Fruit fly (Drosophila melanogaster) whole organism, embryonic: ENCODE results near the gene pnt.

Experiments
- CG13123 ChIP-seq: fragments of 200-800 bp; sonication (Bioruptor generic); optimal IDR thresholded peaks from 2 replicates; lab custom pipeline; 2016; ENCODE audit warnings: missing biosample characterization, missing genetic modification characterization
- HLHmδ ChIP-seq: fragments of 200-800 bp; sonication (Bioruptor generic); optimal IDR thresholded peaks from 2 replicates; lab custom pipeline; 2018; ENCODE audit warnings: missing biosample characterization, mild to moderate bottlenecking, missing genetic modification characterization, moderate library complexity
- fru ChIP-seq: fragments of >200 bp; optimal IDR thresholded peaks from 2 replicates; lab custom pipeline; 2017
- grau ChIP-seq: fragments of 200-800 bp; optimal IDR thresholded peaks from 3 replicates; lab custom pipeline; 2019; ENCODE audit warnings: missing biosample characterization, mild to moderate bottlenecking, missing genetic modification characterization, moderate library complexity
- ranshi ChIP-seq: fragments of 200-800 bp; sonication (Bioruptor generic); IDR thresholded peaks from 2 replicates; pipeline ENCODE4 v1.3.6; 2022; ENCODE audit warnings: missing biosample characterization, missing genetic modification characterization
- vnd ChIP-seq: fragments of 200-800 bp; sonication (Bioruptor generic); IDR thresholded peaks from 3 replicates; pipeline ENCODE4 v1.3.6; 2022; ENCODE audit warnings: missing biosample characterization, missing genetic modification characterization; ENCODE audit not compliant: partially characterized antibody

DNA sequence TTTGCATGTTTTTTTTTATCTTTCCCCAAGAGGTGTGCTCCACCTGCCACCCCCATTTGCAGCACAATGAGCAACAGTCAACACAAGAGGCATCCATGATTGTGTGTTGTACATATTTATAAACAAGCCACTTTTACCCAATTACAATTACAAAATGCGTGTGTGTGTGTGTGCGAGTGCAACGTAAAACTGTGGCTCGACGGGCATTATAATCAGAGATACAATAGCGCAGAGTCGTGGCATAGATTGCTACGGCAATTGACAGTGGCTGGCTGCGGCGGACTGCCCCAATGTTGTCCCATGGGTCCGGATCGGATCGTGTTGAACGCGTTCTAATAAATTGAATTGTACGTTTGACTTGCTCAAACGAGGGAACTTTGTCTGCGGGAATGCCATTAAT is 7.7 kb downstream of the pnt start:
- TF ChIP-seq CG13123 (GFP tag; lab: Kevin White, UChicago) (no peak), grau (tag; lab: Kevin White, UChicago) (no peak), fru (lab: Kevin White, UChicago) (no peak), ranshi (GFP tag; lab: Robert Waterston, UW) (no peak), vnd (no peak), HLHmδ (GFP tag; lab: Kevin White, UChicago) (no peak)
